Worm (Caenorhabditis elegans): ENCODE results near the gene F22E5.13.
"Not testable (repeated sequence)": the region's sequence is repeated elsewhere in the genome, so short reads cannot be mapped to it uniquely, and the experiment has no call there.

The F22E5.13 gene

DNA sequence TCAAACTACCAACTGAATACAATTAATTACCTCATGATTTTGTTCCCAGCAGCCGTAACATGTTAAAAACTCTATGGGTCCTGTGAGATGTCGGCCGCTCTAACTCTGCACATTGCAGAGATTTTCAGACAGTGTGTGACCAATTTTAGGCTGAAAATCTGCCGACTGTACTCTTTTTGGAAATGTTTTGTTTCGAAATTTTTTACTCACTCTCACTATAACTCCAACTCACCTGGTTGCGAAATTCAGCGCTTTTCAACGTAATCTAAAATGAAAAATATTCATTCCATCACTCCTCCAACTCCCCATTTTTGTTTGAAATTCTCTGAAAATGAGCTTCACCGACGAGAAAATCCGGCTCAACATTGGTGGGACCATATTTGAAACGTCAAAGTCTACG, at the start of gene F22E5.13, which contains the start of gene F22E5.6:
F22E5.13 (minus strand) TSS at position 101 of the 400 bp plus-strand sequence.
F22E5.6 (plus strand) TSS at position 297 of the 400 bp plus-strand sequence.
- no peak for TF ChIP-seq W03F9.2 (tag; optimal IDR thresholded peaks at IDR 0.05)
- TF ChIP-seq dao-5 (tag; optimal IDR thresholded peaks at IDR 0.05), result no peak
- no peak for TF ChIP-seq him-1 (tag; optimal IDR thresholded peaks at IDR 0.05)

DNA sequence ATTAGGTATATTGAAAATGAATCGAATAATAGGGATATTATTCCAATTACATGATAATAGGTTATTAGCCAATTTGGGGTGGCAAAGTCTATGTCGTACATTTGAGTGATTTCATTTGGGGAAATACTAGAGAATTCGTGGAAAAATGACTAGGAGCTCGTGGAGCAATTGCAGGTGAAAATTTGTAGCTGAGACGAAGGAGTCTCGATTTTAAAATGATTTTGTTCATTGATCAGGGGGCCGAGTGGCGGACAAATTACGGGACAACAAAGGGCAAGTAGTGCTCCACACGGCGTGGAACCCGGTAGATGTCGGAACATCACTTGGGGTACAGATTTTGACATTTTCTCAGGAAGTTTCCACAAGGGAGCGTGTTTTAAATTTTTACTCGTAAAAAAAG, 48.9 kb upstream of the F22E5.13 start, which contains the start of gene sri-62:
sri-62 (minus strand) TSS at position 101 of the 400 bp plus-strand sequence.
- TF ChIP-seq dao-5 (tag; optimal IDR thresholded peaks at IDR 0.05) (no peak), W03F9.2 (tag; optimal IDR thresholded peaks at IDR 0.05) (no peak), him-1 (tag; optimal IDR thresholded peaks at IDR 0.05) (no peak)

DNA sequence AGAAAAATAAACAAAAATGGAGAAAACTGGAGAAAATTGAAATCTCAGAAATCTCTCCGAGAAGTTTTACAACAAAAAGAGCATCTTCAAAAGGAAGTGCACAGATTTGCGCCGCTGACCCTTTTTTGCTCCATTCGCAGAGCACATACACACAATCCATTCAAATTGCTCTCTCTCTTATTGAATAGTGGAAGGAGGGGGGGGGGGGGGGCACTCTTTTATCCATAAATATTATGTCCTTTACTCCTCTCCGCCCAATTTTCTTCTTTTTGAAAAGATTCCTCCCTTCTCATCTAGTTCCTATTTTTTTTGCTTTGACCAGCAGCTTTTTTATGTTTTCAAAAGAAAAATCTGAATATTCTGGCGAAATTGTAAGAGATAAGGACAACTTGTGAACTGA, 45.6 kb upstream of the F22E5.13 start:
- no peak for TF ChIP-seq him-1 (tag; optimal IDR thresholded peaks at IDR 0.05)
- no peak for TF ChIP-seq W03F9.2 (tag; optimal IDR thresholded peaks at IDR 0.05)
- no peak for TF ChIP-seq dao-5 (tag; optimal IDR thresholded peaks at IDR 0.05)

DNA sequence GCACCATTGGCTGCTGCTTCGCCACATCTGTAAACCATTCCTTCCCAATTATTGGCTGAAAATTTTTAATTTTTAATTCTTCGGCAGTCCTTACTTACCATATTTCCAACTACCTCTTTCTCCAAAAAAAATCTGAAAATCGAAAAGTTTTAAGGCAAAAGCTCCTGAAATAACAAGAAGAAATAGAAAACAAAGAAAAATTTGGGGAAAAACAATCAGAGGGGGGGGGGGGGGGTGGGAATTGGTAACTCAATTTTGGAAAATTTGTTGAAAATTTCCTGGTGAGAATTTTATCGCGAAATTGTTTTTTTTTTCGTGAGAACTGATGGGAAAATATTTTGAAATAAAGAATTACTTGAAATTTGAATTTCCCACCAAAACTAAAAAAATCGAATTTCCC, 43.0 kb upstream of the F22E5.13 start, which contains the start of gene set-11:
set-11 (minus strand) TSS at position 101 of the 400 bp plus-strand sequence.
- TF ChIP-seq dao-5 (tag; optimal IDR thresholded peaks at IDR 0.05) (no peak), him-1 (tag; optimal IDR thresholded peaks at IDR 0.05) (no peak), W03F9.2 (tag; optimal IDR thresholded peaks at IDR 0.05) (no peak)

DNA sequence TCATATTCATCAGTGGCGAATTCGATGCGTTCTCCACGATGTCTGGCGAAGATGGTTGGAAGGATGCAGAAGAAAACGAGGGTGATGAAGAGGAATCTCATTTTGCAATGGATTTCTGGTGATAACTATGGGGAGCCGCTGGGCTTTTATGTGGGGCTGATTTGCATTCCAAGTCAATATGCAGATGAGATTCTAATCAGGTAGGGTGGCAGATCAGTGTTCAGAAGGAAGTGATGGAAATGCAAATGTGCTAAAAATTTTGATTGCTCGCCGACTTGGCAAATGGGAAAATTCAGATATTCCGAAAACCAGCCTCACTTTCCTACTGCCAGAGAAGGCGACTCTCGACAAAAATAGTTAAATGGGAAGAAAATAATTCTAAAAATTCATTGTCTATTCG, 40.6 kb upstream of the F22E5.13 start, which contains the start of gene nspf-3:
nspf-3 (minus strand) TSS at position 101 of the 400 bp plus-strand sequence.
- TF ChIP-seq W03F9.2 (tag; optimal IDR thresholded peaks at IDR 0.05) (no peak), him-1 (tag; optimal IDR thresholded peaks at IDR 0.05) (no peak), dao-5 (tag; optimal IDR thresholded peaks at IDR 0.05) (no peak)

DNA sequence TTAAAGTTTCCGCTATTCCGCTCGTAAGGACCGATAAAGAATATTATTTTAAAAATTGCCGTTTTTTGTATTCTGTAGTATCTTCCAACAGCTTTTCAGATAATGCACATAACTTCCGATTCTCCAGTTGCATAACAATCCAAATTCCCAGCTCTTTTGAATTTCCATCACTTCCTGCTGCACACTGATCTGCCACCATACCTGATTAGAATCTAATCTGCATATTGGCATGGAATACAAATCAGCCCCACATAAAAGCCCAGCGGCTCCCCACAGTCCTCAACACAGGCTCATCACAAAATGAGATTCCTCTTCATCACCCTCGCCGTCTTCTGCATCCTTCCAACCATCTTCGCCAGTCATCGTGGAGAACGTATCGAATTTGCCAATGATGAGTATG, 39.2 kb upstream of the F22E5.13 start, which contains the start of gene nspf-2:
nspf-2 (plus strand) TSS at position 301 of the 400 bp plus-strand sequence.
- TF ChIP-seq dao-5, W03F9.2, him-1 (tag; optimal IDR thresholded peaks at IDR 0.05): not testable (repeated sequence)

DNA sequence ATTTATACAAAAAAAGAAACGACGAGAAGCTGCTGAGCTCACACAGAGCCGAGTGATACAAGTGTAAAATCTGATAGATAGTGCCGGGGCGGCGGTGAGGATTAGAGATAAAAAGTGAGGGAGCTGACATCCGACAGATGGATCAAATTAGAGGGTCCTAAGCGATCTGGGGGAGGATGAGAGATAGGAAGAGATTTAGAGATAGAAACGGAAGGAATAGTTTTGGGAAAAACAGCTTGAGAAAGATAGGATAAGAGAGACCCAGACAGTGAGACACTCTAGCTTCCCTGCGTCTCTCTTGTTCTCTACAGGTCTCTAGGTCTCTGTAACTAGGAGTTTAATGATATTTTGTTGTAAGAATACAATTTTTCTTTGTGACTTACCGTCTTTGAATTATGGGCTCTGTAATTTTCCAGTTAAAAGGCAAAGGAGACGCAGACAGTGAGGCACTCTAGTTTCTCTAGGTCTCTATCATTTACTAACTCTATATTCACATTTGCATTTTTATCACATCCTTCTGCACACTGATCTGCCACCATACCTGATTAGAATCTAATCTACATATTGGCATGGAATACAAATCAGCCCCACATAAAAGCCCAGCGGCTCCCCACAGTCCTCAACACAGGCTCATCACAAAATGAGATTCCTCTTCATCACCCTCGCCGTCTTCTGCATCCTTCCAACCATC, 37.7 kb upstream of the F22E5.13 start, which contains the start of the genes sup-9 and nspf-1:
sup-9 (minus strand) TSS at position 43 of the 691 bp plus-strand sequence.
nspf-1 (plus strand) TSS at position 641 of the 691 bp plus-strand sequence.
- TF ChIP-seq him-1 (tag; optimal IDR thresholded peaks at IDR 0.05) (no peak), W03F9.2 (tag; optimal IDR thresholded peaks at IDR 0.05) (no peak), dao-5 (tag; optimal IDR thresholded peaks at IDR 0.05) (no peak)

DNA sequence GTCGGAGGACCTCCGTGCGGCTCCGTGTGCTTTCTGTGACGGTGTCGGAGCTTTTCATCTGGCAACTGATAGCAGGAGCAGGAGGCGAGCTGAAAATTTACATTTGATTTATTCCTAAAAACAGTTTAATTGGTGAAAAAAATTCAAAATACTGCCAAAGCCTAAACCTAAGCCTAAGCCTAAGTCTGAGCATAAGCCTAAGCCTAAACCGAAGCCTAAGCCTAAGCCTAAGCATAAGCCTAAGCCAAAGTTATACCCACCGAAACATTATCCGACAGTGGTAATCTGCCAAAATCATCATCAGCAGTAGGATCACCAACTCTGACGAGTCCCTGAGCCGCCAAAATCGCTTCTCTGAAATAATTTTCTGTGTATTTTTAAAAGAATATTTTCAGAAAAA, 35.3 kb upstream of the F22E5.13 start:
- no peak for TF ChIP-seq him-1 (tag; optimal IDR thresholded peaks at IDR 0.05)
- TF ChIP-seq W03F9.2 (tag; optimal IDR thresholded peaks at IDR 0.05), result no peak
- no peak for TF ChIP-seq dao-5 (tag; optimal IDR thresholded peaks at IDR 0.05)

DNA sequence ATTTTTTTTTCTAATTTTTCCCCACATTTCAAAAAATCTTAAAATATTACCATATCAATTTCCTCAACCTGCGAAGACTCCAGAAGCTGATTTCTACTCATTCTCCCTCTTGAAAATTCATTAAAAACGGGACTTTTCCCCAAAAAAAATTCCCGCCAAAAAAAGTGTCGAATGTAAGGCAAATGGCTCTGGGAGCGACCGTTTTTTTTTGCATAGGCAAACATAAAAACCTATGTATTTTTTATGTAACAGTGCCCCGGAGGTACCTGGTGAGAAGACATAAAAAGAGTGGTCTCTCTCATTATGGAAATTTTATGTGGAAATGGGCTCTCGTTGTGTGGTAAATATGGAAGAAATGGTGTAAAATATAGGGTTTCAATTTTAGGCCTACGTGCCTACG, 34.8 kb upstream of the F22E5.13 start, which contains the start of gene ceh-87:
ceh-87 (minus strand) TSS at position 101 of the 400 bp plus-strand sequence.
- TF ChIP-seq dao-5 (tag; optimal IDR thresholded peaks at IDR 0.05), result no peak
- TF ChIP-seq W03F9.2 (tag; optimal IDR thresholded peaks at IDR 0.05), result no peak
- no peak for TF ChIP-seq him-1 (tag; optimal IDR thresholded peaks at IDR 0.05)

DNA sequence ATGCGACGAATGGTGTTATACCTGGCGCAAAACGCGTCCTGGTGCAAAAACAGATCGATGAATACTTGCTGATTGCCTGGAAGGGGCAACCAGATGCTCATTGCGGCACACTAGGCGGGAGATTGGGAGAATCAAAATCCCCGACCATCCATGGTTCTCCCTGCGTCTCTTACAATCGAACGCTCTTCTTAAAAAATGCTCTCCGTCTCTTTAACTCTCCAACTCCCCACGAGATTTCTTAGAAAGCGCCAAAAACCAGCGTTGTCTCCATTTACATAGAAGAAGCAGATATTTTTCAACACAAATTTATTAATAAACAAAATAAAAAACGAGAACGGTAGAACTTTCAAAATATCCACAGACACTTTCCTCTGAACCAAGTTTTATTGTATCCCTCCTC, 31.7 kb upstream of the F22E5.13 start, which contains the start of gene F34D6.1:
F34D6.1 (minus strand) TSS at position 101 of the 400 bp plus-strand sequence.
- no peak for TF ChIP-seq W03F9.2 (tag; optimal IDR thresholded peaks at IDR 0.05)

DNA sequence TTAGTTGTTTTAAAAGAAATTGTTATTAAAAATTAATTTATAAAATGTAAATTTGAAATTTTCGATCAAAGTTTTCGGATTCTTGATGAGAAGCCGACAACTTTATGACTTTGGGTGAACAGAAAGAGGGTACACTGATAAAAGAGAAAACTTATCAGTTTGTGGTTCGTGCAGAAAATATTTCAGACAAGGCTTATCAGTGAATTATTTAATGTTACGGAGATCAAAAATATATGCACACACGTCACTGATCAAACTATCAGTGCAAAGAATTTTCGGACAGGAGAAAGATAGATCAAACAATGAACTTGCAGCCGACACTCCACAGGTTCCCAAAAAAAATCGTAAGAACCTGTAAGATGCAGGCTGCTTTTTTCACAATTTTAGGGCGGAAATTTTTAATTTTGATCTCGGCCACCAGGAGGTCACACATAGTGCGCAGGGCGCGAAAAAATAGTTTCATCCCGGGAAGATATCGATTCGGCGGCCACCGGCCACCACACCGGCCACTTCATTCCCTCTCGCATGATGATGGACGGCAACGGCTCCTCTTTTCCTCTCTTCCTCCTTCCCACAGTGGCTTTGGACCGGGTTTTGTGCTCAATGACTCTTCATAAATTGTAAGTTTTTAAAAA, 28.2 kb upstream of the F22E5.13 start, which contains the start of gene F22E5.17:
F22E5.17 (plus strand) TSS at position 508 of the 635 bp plus-strand sequence.
- TF ChIP-seq dao-5 (tag; optimal IDR thresholded peaks at IDR 0.05) (no peak), W03F9.2 (tag; optimal IDR thresholded peaks at IDR 0.05) (no peak), him-1 (tag; optimal IDR thresholded peaks at IDR 0.05) (no peak)

DNA sequence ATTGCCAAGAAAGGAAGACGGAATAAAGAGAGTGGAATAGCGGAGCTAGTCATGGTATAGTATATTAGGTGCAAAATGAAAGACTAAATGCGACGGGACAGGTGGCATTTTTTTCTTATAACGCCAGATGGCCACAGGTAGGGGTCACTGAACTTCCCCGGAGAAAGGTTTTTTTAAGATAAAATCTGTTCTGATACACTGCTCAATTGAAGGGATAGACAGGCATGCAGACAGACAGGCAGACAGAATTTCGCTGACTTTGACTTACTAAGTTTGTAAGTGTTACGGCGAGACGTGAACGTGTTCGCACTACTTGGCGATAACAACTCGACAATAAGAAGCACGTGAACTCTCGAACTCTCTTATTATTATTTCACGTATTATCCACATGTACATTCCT, 24.1 kb upstream of the F22E5.13 start, which contains the start of the genes F22E5.20 and F22E5.1:
F22E5.20 (minus strand) TSS at position 101 of the 400 bp plus-strand sequence.
F22E5.1 (plus strand) TSS at position 242 of the 400 bp plus-strand sequence.
- not testable (repeated sequence) for TF ChIP-seq dao-5, him-1, W03F9.2 (tag; optimal IDR thresholded peaks at IDR 0.05)

DNA sequence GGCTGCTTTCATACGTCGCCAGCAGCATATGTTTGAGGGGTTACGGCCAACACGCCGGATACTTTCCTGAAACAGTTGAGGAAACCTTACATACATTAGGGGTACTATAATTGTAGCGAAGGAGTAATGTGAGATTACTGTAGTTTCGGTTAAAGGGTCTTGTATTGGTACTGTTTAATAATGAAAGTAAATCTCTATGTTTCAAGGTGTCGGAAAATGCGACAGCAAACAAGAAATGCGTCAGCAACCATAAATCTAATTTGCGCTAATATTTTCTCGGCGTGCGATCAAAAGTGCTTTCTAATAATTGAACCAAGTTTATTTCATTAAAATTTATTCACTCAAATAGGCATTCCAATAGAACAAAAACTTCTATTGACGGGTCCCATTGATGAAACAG, 22.9 kb upstream of the F22E5.13 start, which contains the start of gene sri-57:
sri-57 (minus strand) TSS at position 101 of the 400 bp plus-strand sequence.
- not testable (repeated sequence) for TF ChIP-seq W03F9.2, dao-5, him-1 (tag; optimal IDR thresholded peaks at IDR 0.05)
